Worm (Caenorhabditis elegans) whole organism, midembryonic: ENCODE results near the gene usp-33.

Source experiments
- T22C8.4 ChIP-seq: fragments of 200-800 bp; sonication (Bioruptor generic); IDR thresholded peaks from 2 replicates; pipeline ENCODE4 v1.3.6; 2022; ENCODE audit warnings: missing genetic modification characterization, missing compliant biosample characterization
- cog-1 ChIP-seq: sonication (generic microtip); optimal IDR thresholded peaks from 2 replicates; lab custom pipeline; 2016; ENCODE audit warnings: missing genetic modification characterization, missing compliant biosample characterization
- flt-1 ChIP-seq: fragments of 200-800 bp; sonication (Bioruptor generic); IDR thresholded peaks from 2 replicates; pipeline ENCODE4 v1.3.6; 2022; ENCODE audit warnings: missing genetic modification characterization, missing compliant biosample characterization
- klf-2 ChIP-seq: fragments of 200-800 bp; sonication (Bioruptor generic); conservative IDR thresholded peaks from 2 replicates; pipeline ENCODE4 v1.3.6; 2022; ENCODE audit warnings: missing genetic modification reagents, missing genetic modification characterization, missing compliant biosample characterization
- ref-1 ChIP-seq: fragments of 200-800 bp; sonication (Bioruptor generic); conservative IDR thresholded peaks from 2 replicates; pipeline ENCODE4 v1.3.6; 2022; ENCODE audit warnings: missing genetic modification reagents, missing genetic modification characterization, missing compliant biosample characterization
- tab-1 ChIP-seq: fragments of 200-800 bp; sonication (Bioruptor generic); IDR thresholded peaks from 2 replicates; pipeline ENCODE4 v1.3.6; 2022; ENCODE audit warnings: missing genetic modification characterization, missing compliant biosample characterization
- ztf-29 ChIP-seq: fragments of 200-800 bp; sonication (Bioruptor generic); IDR thresholded peaks from 2 replicates; pipeline ENCODE4 v1.3.6; 2022; ENCODE audit warnings: missing genetic modification reagents, missing genetic modification characterization, missing compliant biosample characterization

ce11 chrX:15620200-15620599 is 29.0 kb downstream of the usp-33 start, which contains the start of gene K09E9.1:
- TF ChIP-seq flt-1 (GFP tag; lab: Robert Waterston, UW) (no peak), T22C8.4 (no peak), ref-1 (GFP tag; lab: Robert Waterston, UW) (no peak), tab-1 (GFP tag; lab: Robert Waterston, UW) (no peak), klf-2 (GFP tag; lab: Robert Waterston, UW) (no peak), ztf-29 (GFP tag; lab: Robert Waterston, UW) (no peak), cog-1 (tag; lab: Kevin White, UChicago) (no peak)
